Fruit fly (Drosophila melanogaster) whole organism, embryonic: ENCODE data around the gene CG11370.
A peak's percentile ranks its signal among the peaks of the same experiment; 100 is the strongest.

ENCODE experiments used
- Asciz ChIP-seq: fragments of 200-800 bp; sonication (Bioruptor generic); optimal IDR thresholded peaks from 2 replicates; lab custom pipeline; 2017; ENCODE audit warnings: missing biosample characterization, mild to moderate bottlenecking, missing genetic modification characterization, missing genetic modification reagents
- B-H2 ChIP-seq: fragments of 200-800 bp; sonication (Bioruptor generic); optimal IDR thresholded peaks from 2 replicates; lab custom pipeline; 2018; ENCODE audit warnings: missing biosample characterization, mild to moderate bottlenecking, missing genetic modification characterization
- Blimp-1 ChIP-seq: fragments of 200-800 bp; sonication (Bioruptor generic); optimal IDR thresholded peaks from 3 replicates; lab custom pipeline; 2018; ENCODE audit warnings: missing biosample characterization, missing genetic modification characterization, mild to moderate bottlenecking, moderate library complexity, missing genetic modification reagents
- BtbVII ChIP-seq: fragments of 200-800 bp; sonication (Bioruptor generic); optimal IDR thresholded peaks from 3 replicates; lab custom pipeline; 2017; ENCODE audit warnings: missing biosample characterization, mild to moderate bottlenecking, missing genetic modification characterization
- CG10267 ChIP-seq: fragments of 200-800 bp; sonication (Bioruptor generic); optimal IDR thresholded peaks from 2 replicates; lab custom pipeline; 2018; ENCODE audit warnings: missing biosample characterization, mild to moderate bottlenecking, missing genetic modification characterization, moderate library complexity
- CG11504 ChIP-seq: fragments of 200-800 bp; sonication (Bioruptor generic); optimal IDR thresholded peaks from 3 replicates; lab custom pipeline; 2019; ENCODE audit warnings: missing biosample characterization, mild to moderate bottlenecking, missing genetic modification characterization, moderate library complexity
- CG12104 ChIP-seq: fragments of 200-800 bp; sonication (Bioruptor generic); optimal IDR thresholded peaks from 3 replicates; lab custom pipeline; 2016; ENCODE audit warnings: missing biosample characterization, missing genetic modification characterization
- CG12659 ChIP-seq: fragments of 200-800 bp; sonication (Bioruptor generic); optimal IDR thresholded peaks from 3 replicates; lab custom pipeline; 2017; ENCODE audit warnings: mild to moderate bottlenecking, missing biosample characterization, missing genetic modification reagents, missing genetic modification characterization
- CG13424 ChIP-seq: fragments of 200-800 bp; sonication (Bioruptor generic); optimal IDR thresholded peaks from 2 replicates; lab custom pipeline; 2019; ENCODE audit warnings: missing biosample characterization, mild to moderate bottlenecking, missing genetic modification characterization, moderate library complexity
- CG13894 ChIP-seq: fragments of 200-800 bp; sonication (Bioruptor generic); optimal IDR thresholded peaks from 3 replicates; lab custom pipeline; 2018; ENCODE audit warnings: missing biosample characterization, mild to moderate bottlenecking, missing genetic modification characterization, moderate library complexity
- CG14965 ChIP-seq: fragments of 200-800 bp; sonication (Bioruptor generic); optimal IDR thresholded peaks from 2 replicates; lab custom pipeline; 2016; ENCODE audit warnings: missing biosample characterization, missing genetic modification characterization, borderline replicate concordance
- CG17359 ChIP-seq: fragments of 200-800 bp; sonication (Bioruptor generic); optimal IDR thresholded peaks from 3 replicates; lab custom pipeline; 2018; ENCODE audit warnings: missing biosample characterization, mild to moderate bottlenecking, missing genetic modification characterization, moderate library complexity
- CG2678 ChIP-seq: fragments of 200-800 bp; sonication (Bioruptor generic); optimal IDR thresholded peaks from 3 replicates; lab custom pipeline; 2019; ENCODE audit warnings: missing biosample characterization, mild to moderate bottlenecking, missing genetic modification characterization, moderate library complexity
- CG30431 ChIP-seq: fragments of 200-800 bp; sonication (Bioruptor generic); optimal IDR thresholded peaks from 2 replicates; lab custom pipeline; 2017; ENCODE audit warnings: missing biosample characterization, missing genetic modification characterization
- CG7271 ChIP-seq: fragments of 200-800 bp; sonication (Bioruptor generic); optimal IDR thresholded peaks from 2 replicates; lab custom pipeline; 2018; ENCODE audit warnings: missing biosample characterization, mild to moderate bottlenecking, missing genetic modification characterization, moderate library complexity
- CG7357 ChIP-seq: fragments of 200-800 bp; sonication (Bioruptor generic); IDR thresholded peaks from 3 replicates; pipeline ENCODE4 v1.3.6; 2022; ENCODE audit warnings: missing biosample characterization, missing genetic modification characterization
- CG7556 ChIP-seq: fragments of 200-800 bp; sonication (Bioruptor generic); optimal IDR thresholded peaks from 2 replicates; lab custom pipeline; 2017; ENCODE audit warnings: missing biosample characterization, mild to moderate bottlenecking, missing genetic modification characterization
- CG7786 ChIP-seq: fragments of 200-800 bp; sonication (Bioruptor generic); optimal IDR thresholded peaks from 2 replicates; lab custom pipeline; 2016; ENCODE audit warnings: missing biosample characterization, missing genetic modification characterization
- CG8924 ChIP-seq: fragments of 200-800 bp; optimal IDR thresholded peaks from 3 replicates; lab custom pipeline; 2019; ENCODE audit warnings: missing biosample characterization, mild to moderate bottlenecking, missing genetic modification characterization, moderate library complexity
- CG8944 ChIP-seq: fragments of 200-800 bp; sonication (Bioruptor generic); optimal IDR thresholded peaks from 3 replicates; lab custom pipeline; 2016; ENCODE audit warnings: missing biosample characterization, missing genetic modification characterization
- CG9437 ChIP-seq: fragments of 200-800 bp; sonication (Bioruptor generic); optimal IDR thresholded peaks from 2 replicates; lab custom pipeline; 2018; ENCODE audit warnings: missing biosample characterization, mild to moderate bottlenecking, missing genetic modification characterization
- CG9727 ChIP-seq: fragments of 200-800 bp; sonication (Bioruptor generic); optimal IDR thresholded peaks from 3 replicates; lab custom pipeline; 2017; ENCODE audit warnings: missing biosample characterization, mild to moderate bottlenecking, missing genetic modification characterization
- CHES-1-like ChIP-seq: fragments of 200-800 bp; sonication (Bioruptor generic); optimal IDR thresholded peaks from 2 replicates; lab custom pipeline; 2016; ENCODE audit warnings: missing biosample characterization, missing genetic modification characterization
- CkIIα-i1 ChIP-seq: fragments of 200-800 bp; sonication (Bioruptor generic); IDR thresholded peaks from 2 replicates; pipeline ENCODE4 v1.3.6; 2022; ENCODE audit warnings: missing biosample characterization, missing genetic modification characterization
- Dip3 ChIP-seq: fragments of 200-800 bp; sonication (Bioruptor generic); optimal IDR thresholded peaks from 3 replicates; lab custom pipeline; 2016; ENCODE audit warnings: missing biosample characterization, missing genetic modification characterization
- Dll ChIP-seq: fragments of 200-800 bp; sonication (Bioruptor generic); IDR thresholded peaks from 4 replicates; pipeline ENCODE4 v1.3.6; 2022; ENCODE audit warnings: missing biosample characterization, missing genetic modification characterization; ENCODE audit not compliant: partially characterized antibody
- Doc2 ChIP-seq: fragments of 200-800 bp; sonication (Bioruptor generic); IDR thresholded peaks from 2 replicates; pipeline ENCODE4 v1.3.6; 2022; ENCODE audit warnings: missing biosample characterization, missing genetic modification characterization
- Dp ChIP-seq: fragments of 200-800 bp; sonication (Bioruptor generic); optimal IDR thresholded peaks from 2 replicates; lab custom pipeline; 2018; ENCODE audit warnings: missing biosample characterization, mild to moderate bottlenecking, missing genetic modification characterization, moderate library complexity
- Hand ChIP-seq: fragments of 200-800 bp; sonication (Bioruptor generic); optimal IDR thresholded peaks from 2 replicates; lab custom pipeline; 2017; ENCODE audit warnings: mild to moderate bottlenecking, missing biosample characterization, missing genetic modification reagents, missing genetic modification characterization
- HmgZ ChIP-seq: fragments of 200-800 bp; sonication (Bioruptor generic); optimal IDR thresholded peaks from 2 replicates; lab custom pipeline; 2018; ENCODE audit warnings: missing biosample characterization, mild to moderate bottlenecking, missing genetic modification characterization
- MTF-1 ChIP-seq: fragments of 200-800 bp; sonication (Bioruptor generic); optimal IDR thresholded peaks from 2 replicates; lab custom pipeline; 2018; ENCODE audit warnings: missing biosample characterization, mild to moderate bottlenecking, missing genetic modification characterization, borderline replicate concordance
- Mrtf ChIP-seq: fragments of 200-800 bp; sonication (Bioruptor generic); IDR thresholded peaks from 3 replicates; pipeline ENCODE4 v1.3.6; 2022; ENCODE audit warnings: missing biosample characterization, missing genetic modification characterization
- Ssrp ChIP-seq: fragments of 200-800 bp; sonication (Bioruptor generic); optimal IDR thresholded peaks from 2 replicates; lab custom pipeline; 2018; ENCODE audit warnings: missing biosample characterization, mild to moderate bottlenecking, missing genetic modification characterization, moderate library complexity
- Xrp1 ChIP-seq: fragments of 200-800 bp; sonication (Bioruptor generic); IDR thresholded peaks from 2 replicates; pipeline ENCODE4 v1.3.6; 2022; ENCODE audit warnings: missing biosample characterization, missing genetic modification characterization
- YL-1 ChIP-seq: fragments of 200-800 bp; sonication (Bioruptor generic); optimal IDR thresholded peaks from 3 replicates; lab custom pipeline; 2017; ENCODE audit warnings: missing biosample characterization, mild to moderate bottlenecking, missing genetic modification characterization
- ac ChIP-seq: fragments of 200-800 bp; sonication (Bioruptor generic); optimal IDR thresholded peaks from 3 replicates; lab custom pipeline; 2017; ENCODE audit warnings: missing biosample characterization, mild to moderate bottlenecking, missing genetic modification characterization
- ap ChIP-seq: fragments of 200-800 bp; sonication (Bioruptor generic); IDR thresholded peaks from 2 replicates; pipeline ENCODE4 v1.3.6; 2022; ENCODE audit warnings: missing biosample characterization, missing genetic modification characterization
- bcd ChIP-seq: fragments of 200-800 bp; sonication (Bioruptor generic); optimal IDR thresholded peaks from 2 replicates; lab custom pipeline; 2017; ENCODE audit warnings: missing biosample characterization, mild to moderate bottlenecking, missing genetic modification characterization
- bowl ChIP-seq: fragments of 200-800 bp; sonication (Bioruptor generic); IDR thresholded peaks from 2 replicates; pipeline ENCODE4 v1.3.6; 2022; ENCODE audit warnings: missing biosample characterization, missing genetic modification characterization
- crp ChIP-seq, 2 experiments: fragments of 200-800 bp; sonication (Bioruptor generic); optimal IDR thresholded peaks; 2 replicates in 1 of 2; 3 replicates in 1 of 2; lab custom pipeline; 2017; ENCODE audit warnings: missing biosample characterization in 2 of 2, missing genetic modification characterization in 2 of 2, mild to moderate bottlenecking in 1 of 2, moderate library complexity in 1 of 2
- emc ChIP-seq: fragments of 200-800 bp; sonication (Bioruptor generic); optimal IDR thresholded peaks from 2 replicates; lab custom pipeline; 2016; ENCODE audit warnings: missing biosample characterization, missing genetic modification characterization
- ftz-f1 ChIP-seq: fragments of 200-800 bp; sonication (Bioruptor generic); optimal IDR thresholded peaks from 2 replicates; lab custom pipeline; 2016; ENCODE audit warnings: missing biosample characterization, missing genetic modification characterization
- jumu ChIP-seq: fragments of 200-800 bp; sonication (Bioruptor generic); optimal IDR thresholded peaks from 3 replicates; lab custom pipeline; 2016; ENCODE audit warnings: missing biosample characterization, missing genetic modification characterization
- ro ChIP-seq: fragments of 200-800 bp; sonication (Bioruptor generic); IDR thresholded peaks from 2 replicates; pipeline ENCODE4 v1.3.6; 2022; ENCODE audit warnings: missing biosample characterization, missing genetic modification characterization
- sd ChIP-seq: fragments of 200-800 bp; sonication (Bioruptor generic); optimal IDR thresholded peaks from 3 replicates; lab custom pipeline; 2018; ENCODE audit warnings: missing biosample characterization, mild to moderate bottlenecking, missing genetic modification characterization, moderate library complexity
- so ChIP-seq: fragments of 200-800 bp; sonication (Bioruptor generic); IDR thresholded peaks from 3 replicates; pipeline ENCODE4 v1.3.6; 2022; ENCODE audit warnings: missing biosample characterization, missing genetic modification characterization
- ssp ChIP-seq: fragments of 200-800 bp; sonication (Bioruptor generic); IDR thresholded peaks from 2 replicates; pipeline ENCODE4 v1.3.6; 2022; ENCODE audit warnings: missing biosample characterization, missing genetic modification characterization
- stwl ChIP-seq: fragments of 200-800 bp; sonication (Bioruptor generic); optimal IDR thresholded peaks from 3 replicates; lab custom pipeline; 2018; ENCODE audit warnings: missing biosample characterization, mild to moderate bottlenecking, missing genetic modification characterization, moderate library complexity
- tin ChIP-seq: fragments of 200-800 bp; sonication (Bioruptor generic); optimal IDR thresholded peaks from 3 replicates; lab custom pipeline; 2016; ENCODE audit warnings: missing biosample characterization, missing genetic modification characterization
- zfh1 ChIP-seq: fragments of 200-800 bp; sonication (Bioruptor generic); IDR thresholded peaks from 3 replicates; pipeline ENCODE4 v1.3.6; 2022; ENCODE audit warnings: missing biosample characterization, missing genetic modification characterization

Gene CG11370

DNA sequence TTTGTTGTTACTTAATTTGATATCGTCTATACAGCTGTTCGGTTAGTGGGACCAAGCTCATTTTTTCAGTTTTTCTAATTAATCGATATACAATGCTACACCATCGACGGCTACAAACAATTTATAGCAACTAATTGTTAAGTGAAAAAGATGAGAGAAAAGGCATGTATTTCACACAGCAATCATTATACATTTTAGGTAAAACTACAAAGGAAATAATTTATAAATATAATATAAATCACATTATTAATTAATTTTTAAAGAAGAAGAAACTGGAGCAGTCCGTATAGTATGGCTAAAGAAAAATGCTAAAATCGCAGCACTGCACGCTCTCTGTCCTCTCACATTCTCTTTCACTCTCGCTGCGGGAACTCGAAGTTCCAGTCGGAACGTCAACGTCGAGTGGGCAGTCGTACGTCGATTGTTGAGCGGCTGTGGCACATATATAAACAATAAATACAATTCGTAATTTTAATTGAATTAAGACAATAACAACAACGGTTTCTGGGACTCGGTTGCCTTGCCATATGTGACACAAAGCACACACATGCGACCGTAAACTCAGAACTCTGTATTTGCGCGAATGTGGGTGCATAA lies 15.9 kb downstream of the CG11370 start, which contains the start of the genes CG14450 and CG11367 (continued):
- no peak for TF ChIP-seq bowl (GFP tag; lab: Robert Waterston, UW)
- TF ChIP-seq CG7357 (GFP tag; lab: Robert Waterston, UW), result no peak
- peak; percentile 30 for TF ChIP-seq sd (tag; lab: Kevin White, UChicago)
- TF ChIP-seq so (GFP tag; lab: Robert Waterston, UW), result no peak
- TF ChIP-seq CG9437, result peak; percentile 22
- TF ChIP-seq CHES-1-like (GFP tag; lab: Kevin White, UChicago), result no peak
- no peak for TF ChIP-seq bcd (GFP tag; lab: Kevin White, UChicago)
- TF ChIP-seq BtbVII (GFP tag; lab: Kevin White, UChicago), result peak; percentile 27
- TF ChIP-seq Blimp-1 (GFP tag; lab: Kevin White, UChicago), result peak; percentile 78
- peak; percentile 29; the same call in 1 of the 2 replicates for TF ChIP-seq Xrp1 (GFP tag; lab: Robert Waterston, UW)
- TF ChIP-seq crp (GFP tag; optimal IDR thresholded peaks at IDR 0.05; lab: Kevin White, UChicago), result peak; percentile 43 to 92
- TF ChIP-seq jumu (GFP tag; lab: Kevin White, UChicago), result no peak
- no peak for TF ChIP-seq CG30431 (GFP tag; lab: Kevin White, UChicago)
- TF ChIP-seq CG13894 (tag; lab: Kevin White, UChicago), result peak; percentile 47
- TF ChIP-seq ap (GFP tag; lab: Robert Waterston, UW), result no peak
- no peak for TF ChIP-seq CkIIα-i1 (GFP tag; lab: Robert Waterston, UW)
- no peak for TF ChIP-seq ftz-f1 (GFP tag; lab: Kevin White, UChicago)
- TF ChIP-seq ssp (GFP tag; lab: Robert Waterston, UW), result no peak
- peak; percentile 18 for TF ChIP-seq CG17359 (tag; lab: Kevin White, UChicago)
- no peak for TF ChIP-seq Hand (GFP tag; lab: Kevin White, UChicago)
- TF ChIP-seq CG10267 (tag; lab: Kevin White, UChicago), result peak; percentile 78
- no peak for TF ChIP-seq Mrtf (GFP tag; lab: Robert Waterston, UW)
- no peak for TF ChIP-seq CG14965 (GFP tag; lab: Kevin White, UChicago)
- no peak for TF ChIP-seq CG7786 (GFP tag; lab: Kevin White, UChicago)
- no peak for TF ChIP-seq CG11504 (tag; lab: Kevin White, UChicago)
- TF ChIP-seq CG12104, result peak; percentile 7
- TF ChIP-seq CG8944 (GFP tag; lab: Kevin White, UChicago), result no peak
- TF ChIP-seq zfh1 (GFP tag; lab: Robert Waterston, UW), result peak; percentile 18; the same call in 1 of the 3 replicates
- TF ChIP-seq Dll, result peak; percentile 88
- TF ChIP-seq Asciz (GFP tag; lab: Kevin White, UChicago), result peak; percentile 34
- TF ChIP-seq emc (GFP tag; lab: Kevin White, UChicago), result no peak
- TF ChIP-seq YL-1, result peak; percentile 44
- peak; percentile 2 for TF ChIP-seq CG7556 (GFP tag; lab: Kevin White, UChicago)
- no peak for TF ChIP-seq tin
- TF ChIP-seq CG7271 (tag; lab: Kevin White, UChicago), result no peak
- TF ChIP-seq Ssrp (tag; lab: Kevin White, UChicago), result no peak
- peak; percentile 31 for TF ChIP-seq MTF-1 (GFP tag; lab: Kevin White, UChicago)
- TF ChIP-seq CG8924 (tag; lab: Kevin White, UChicago), result peak; percentile 68
- TF ChIP-seq CG12659 (GFP tag; lab: Kevin White, UChicago), result peak; percentile 64
- TF ChIP-seq Dp, result peak; percentile 26
- TF ChIP-seq CG2678 (tag; lab: Kevin White, UChicago), result peak; percentile 6
- peak; percentile 51 for TF ChIP-seq stwl (tag; lab: Kevin White, UChicago)
- TF ChIP-seq ro, result no peak
- TF ChIP-seq ac, result no peak
- peak; percentile 49 for TF ChIP-seq CG13424
- peak; percentile 41 for TF ChIP-seq B-H2 (GFP tag; lab: Kevin White, UChicago)
- TF ChIP-seq Doc2 (GFP tag; lab: Robert Waterston, UW), result no peak
- TF ChIP-seq CG9727 (GFP tag; lab: Kevin White, UChicago), result no peak
- TF ChIP-seq HmgZ (tag; lab: Kevin White, UChicago), result peak; percentile 12
- no peak for TF ChIP-seq Dip3 (GFP tag; lab: Kevin White, UChicago)
